Fruit fly (Drosophila melanogaster) whole organism, embryonic: ENCODE results near the gene CG16790.
A peak's percentile ranks its signal among the peaks of the same experiment; 100 is the strongest.

ENCODE experiments used
- Ada2b ChIP-seq: fragments of 200-800 bp; sonication (Bioruptor generic); IDR thresholded peaks from 2 replicates; pipeline ENCODE4 v1.3.6; 2022; ENCODE audit warnings: missing biosample characterization, missing genetic modification characterization
- CG10267 ChIP-seq: fragments of 200-800 bp; sonication (Bioruptor generic); optimal IDR thresholded peaks from 2 replicates; lab custom pipeline; 2018; ENCODE audit warnings: missing biosample characterization, mild to moderate bottlenecking, missing genetic modification characterization, moderate library complexity
- CG10462 ChIP-seq: fragments of 200-800 bp; sonication (Bioruptor generic); optimal IDR thresholded peaks from 2 replicates; lab custom pipeline; 2016; ENCODE audit warnings: missing biosample characterization, missing genetic modification characterization
- CG10565 ChIP-seq: fragments of 200-800 bp; sonication (Bioruptor generic); optimal IDR thresholded peaks from 3 replicates; lab custom pipeline; 2016; ENCODE audit warnings: missing biosample characterization, mild to moderate bottlenecking, missing genetic modification characterization
- CG11560 ChIP-seq: fragments of 200-800 bp; sonication (Bioruptor generic); IDR thresholded peaks from 3 replicates; pipeline ENCODE4 v1.3.6; 2022; ENCODE audit warnings: missing biosample characterization, missing genetic modification characterization
- CG11695 ChIP-seq: fragments of 200-800 bp; sonication (Bioruptor generic); IDR thresholded peaks from 3 replicates; pipeline ENCODE4 v1.3.6; 2022; ENCODE audit warnings: missing biosample characterization, missing genetic modification characterization
- CG14014 ChIP-seq: fragments of 200-800 bp; sonication (Bioruptor generic); IDR thresholded peaks from 2 replicates; pipeline ENCODE4 v1.3.6; 2022; ENCODE audit warnings: missing biosample characterization, missing genetic modification characterization
- CG14667 ChIP-seq: fragments of 200-800 bp; sonication (Bioruptor generic); IDR thresholded peaks from 2 replicates; pipeline ENCODE4 v1.3.6; 2022; ENCODE audit warnings: missing biosample characterization, missing genetic modification characterization
- CG30020 ChIP-seq: fragments of 200-800 bp; optimal IDR thresholded peaks from 2 replicates; lab custom pipeline; 2019; ENCODE audit warnings: missing biosample characterization, mild to moderate bottlenecking, missing genetic modification characterization, moderate library complexity
- CG3163 ChIP-seq: fragments of 200-800 bp; sonication (Bioruptor generic); optimal IDR thresholded peaks from 3 replicates; lab custom pipeline; 2016; ENCODE audit warnings: missing biosample characterization, missing genetic modification characterization
- CG3847 ChIP-seq: fragments of 200-800 bp; sonication (Bioruptor generic); IDR thresholded peaks from 2 replicates; pipeline ENCODE4 v1.3.6; 2022; ENCODE audit warnings: missing biosample characterization, missing genetic modification characterization
- CG6689 ChIP-seq: fragments of 200-800 bp; sonication (Bioruptor generic); IDR thresholded peaks from 2 replicates; pipeline ENCODE4 v1.3.6; 2022; ENCODE audit warnings: missing biosample characterization, missing genetic modification characterization
- CG7271 ChIP-seq: fragments of 200-800 bp; sonication (Bioruptor generic); optimal IDR thresholded peaks from 2 replicates; lab custom pipeline; 2018; ENCODE audit warnings: missing biosample characterization, mild to moderate bottlenecking, missing genetic modification characterization, moderate library complexity
- CG7839 ChIP-seq: fragments of 200-800 bp; sonication (Bioruptor generic); optimal IDR thresholded peaks from 3 replicates; lab custom pipeline; 2018; ENCODE audit warnings: missing biosample characterization, mild to moderate bottlenecking, missing genetic modification characterization, moderate library complexity
- CG8765 ChIP-seq: fragments of 200-800 bp; sonication (Bioruptor generic); IDR thresholded peaks from 2 replicates; pipeline ENCODE4 v1.3.6; 2022; ENCODE audit warnings: missing biosample characterization, missing genetic modification characterization
- CG9727 ChIP-seq: fragments of 200-800 bp; sonication (Bioruptor generic); optimal IDR thresholded peaks from 3 replicates; lab custom pipeline; 2017; ENCODE audit warnings: missing biosample characterization, mild to moderate bottlenecking, missing genetic modification characterization
- CG9932 ChIP-seq: fragments of 200-800 bp; sonication (Bioruptor generic); IDR thresholded peaks from 2 replicates; pipeline ENCODE4 v1.3.6; 2022; ENCODE audit warnings: missing biosample characterization, missing genetic modification characterization
- Dbx ChIP-seq: fragments of 200-800 bp; sonication (Bioruptor generic); IDR thresholded peaks from 3 replicates; pipeline ENCODE4 v1.3.6; 2022; ENCODE audit warnings: missing biosample characterization, missing genetic modification characterization
- Dfd ChIP-seq, 2 experiments: fragments of >200 bp; optimal IDR thresholded peaks; 2 replicates each; lab custom pipeline; 2017; ENCODE audit warnings: missing biosample characterization in 2 of 2, missing genetic modification characterization in 2 of 2
- Doc3 ChIP-seq: fragments of 200-800 bp; sonication (Bioruptor generic); IDR thresholded peaks from 3 replicates; pipeline ENCODE4 v1.3.6; 2022; ENCODE audit warnings: missing biosample characterization, missing genetic modification characterization; ENCODE audit not compliant: partially characterized antibody
- Elba2 ChIP-seq: fragments of 200-800 bp; sonication (Bioruptor generic); optimal IDR thresholded peaks from 3 replicates; lab custom pipeline; 2016; ENCODE audit warnings: missing biosample characterization, missing genetic modification characterization
- Fer1 ChIP-seq: fragments of 200-800 bp; sonication (Bioruptor generic); optimal IDR thresholded peaks from 2 replicates; lab custom pipeline; 2017; ENCODE audit warnings: missing biosample characterization, mild to moderate bottlenecking, missing genetic modification characterization
- H2.0 ChIP-seq: fragments of 200-800 bp; sonication (Bioruptor generic); IDR thresholded peaks from 2 replicates; pipeline ENCODE4 v1.3.6; 2022; ENCODE audit warnings: missing biosample characterization, missing genetic modification characterization
- Sin3A ChIP-seq: fragments of >200 bp; optimal IDR thresholded peaks from 2 replicates; lab custom pipeline; 2018
- Spps ChIP-seq: fragments of 200-800 bp; sonication (Bioruptor generic); optimal IDR thresholded peaks from 2 replicates; lab custom pipeline; 2018; ENCODE audit warnings: missing biosample characterization, mild to moderate bottlenecking, missing genetic modification characterization
- TFAM ChIP-seq: fragments of 200-800 bp; sonication (Bioruptor generic); optimal IDR thresholded peaks from 2 replicates; lab custom pipeline; 2017; ENCODE audit warnings: missing biosample characterization, missing genetic modification characterization, inconsistent platforms
- al ChIP-seq: fragments of 200-800 bp; sonication (Bioruptor generic); IDR thresholded peaks from 2 replicates; pipeline ENCODE4 v1.3.6; 2022; ENCODE audit warnings: missing biosample characterization, missing genetic modification characterization
- amos ChIP-seq: fragments of 200-800 bp; sonication (Bioruptor generic); IDR thresholded peaks from 2 replicates; pipeline ENCODE4 v1.3.6; 2022; ENCODE audit warnings: missing biosample characterization, missing genetic modification characterization; ENCODE audit not compliant: partially characterized antibody
- ato ChIP-seq: fragments of 200-800 bp; sonication (Bioruptor generic); IDR thresholded peaks from 2 replicates; pipeline ENCODE4 v1.3.6; 2022; ENCODE audit warnings: missing biosample characterization, missing genetic modification characterization; ENCODE audit not compliant: partially characterized antibody
- cad ChIP-seq: fragments of >200 bp; optimal IDR thresholded peaks from 2 replicates; lab custom pipeline; 2017; ENCODE audit warnings: missing biosample characterization, missing genetic modification characterization
- cato ChIP-seq: fragments of 200-800 bp; sonication (Bioruptor generic); optimal IDR thresholded peaks from 2 replicates; lab custom pipeline; 2016; ENCODE audit warnings: missing biosample characterization, missing genetic modification characterization, borderline replicate concordance
- chn ChIP-seq: fragments of 200-800 bp; sonication (Bioruptor generic); optimal IDR thresholded peaks from 2 replicates; lab custom pipeline; 2016; ENCODE audit warnings: missing biosample characterization, missing genetic modification characterization
- croc ChIP-seq: fragments of 200-800 bp; sonication (Bioruptor generic); conservative IDR thresholded peaks from 3 replicates; pipeline ENCODE4 v1.3.6; 2022; ENCODE audit warnings: missing biosample characterization, missing genetic modification characterization
- da ChIP-seq: fragments of 200-800 bp; sonication (Bioruptor generic); optimal IDR thresholded peaks from 2 replicates; lab custom pipeline; 2016; ENCODE audit warnings: missing biosample characterization, missing genetic modification characterization
- dati ChIP-seq: fragments of 200-800 bp; sonication (Bioruptor generic); IDR thresholded peaks from 2 replicates; pipeline ENCODE4 v1.3.6; 2022; ENCODE audit warnings: missing biosample characterization, missing genetic modification characterization
- dimm ChIP-seq: fragments of 200-800 bp; sonication (Bioruptor generic); IDR thresholded peaks from 2 replicates; pipeline ENCODE4 v1.3.6; 2022; ENCODE audit warnings: missing biosample characterization, missing genetic modification characterization
- dysf ChIP-seq: fragments of 200-800 bp; sonication (Bioruptor generic); IDR thresholded peaks from 3 replicates; pipeline ENCODE4 v1.3.6; 2022; ENCODE audit warnings: missing biosample characterization, missing genetic modification characterization
- en ChIP-seq: fragments of 200-800 bp; sonication (Bioruptor generic); optimal IDR thresholded peaks from 2 replicates; lab custom pipeline; 2016; ENCODE audit warnings: missing biosample characterization, missing genetic modification characterization
- eve ChIP-seq, 2 experiments: fragments of >200 bp; optimal IDR thresholded peaks; 2 replicates each; lab custom pipeline; 2017; ENCODE audit warnings: missing biosample characterization in 2 of 2, missing genetic modification characterization in 2 of 2
- her ChIP-seq: fragments of 200-800 bp; sonication (Bioruptor generic); optimal IDR thresholded peaks from 2 replicates; lab custom pipeline; 2016; ENCODE audit warnings: missing biosample characterization, missing genetic modification characterization
- kay ChIP-seq: fragments of 200-800 bp; sonication (Bioruptor generic); optimal IDR thresholded peaks from 2 replicates; lab custom pipeline; 2016; ENCODE audit warnings: missing biosample characterization, missing genetic modification characterization
- mirr ChIP-seq: fragments of 200-800 bp; sonication (Bioruptor generic); optimal IDR thresholded peaks from 3 replicates; lab custom pipeline; 2018; ENCODE audit warnings: missing biosample characterization, mild to moderate bottlenecking, missing genetic modification characterization
- onecut ChIP-seq: fragments of 200-800 bp; sonication (Bioruptor generic); IDR thresholded peaks from 2 replicates; pipeline ENCODE4 v1.3.6; 2022; ENCODE audit warnings: missing biosample characterization, missing genetic modification characterization
- pita ChIP-seq: fragments of 200-800 bp; sonication (Bioruptor generic); optimal IDR thresholded peaks from 2 replicates; lab custom pipeline; 2017; ENCODE audit warnings: missing biosample characterization, mild to moderate bottlenecking, missing genetic modification characterization
- sisA ChIP-seq: fragments of 200-800 bp; sonication (Bioruptor generic); IDR thresholded peaks from 2 replicates; pipeline ENCODE4 v1.3.6; 2022; ENCODE audit warnings: missing biosample characterization, missing genetic modification characterization
- sqz ChIP-seq: fragments of 200-800 bp; sonication (Bioruptor generic); optimal IDR thresholded peaks from 3 replicates; lab custom pipeline; 2018; ENCODE audit warnings: missing biosample characterization, mild to moderate bottlenecking, missing genetic modification characterization
- vfl ChIP-seq: fragments of 200-800 bp; sonication (Bioruptor generic); optimal IDR thresholded peaks from 2 replicates; lab custom pipeline; 2016; ENCODE audit warnings: missing biosample characterization, missing genetic modification characterization

CG16790 gene

dm6 chr3R:9573812-9574587 is 4.0 kb upstream of the CG16790 start, which contains the start of gene CG9399 (continued):
- peak; percentile 93 for TF ChIP-seq CG7271 (tag; lab: Kevin White, UChicago)
- peak; percentile 64; the same call in 1 of the 2 replicates for TF ChIP-seq amos (GFP tag; lab: Robert Waterston, UW)
- peak; percentile 89 for TF ChIP-seq onecut (GFP tag; lab: Robert Waterston, UW)
- peak; percentile 94 for TF ChIP-seq kay
- no peak for TF ChIP-seq ato
- TF ChIP-seq CG6689 (GFP tag; lab: Robert Waterston, UW): peak; percentile 98
- peak; percentile 86 for TF ChIP-seq da (GFP tag; lab: Kevin White, UChicago)
- peak; percentile 79 for TF ChIP-seq her (GFP tag; lab: Kevin White, UChicago)
- TF ChIP-seq pita (GFP tag; lab: Kevin White, UChicago): peak; percentile 55
- peak; percentile 97 for TF ChIP-seq cato (GFP tag; lab: Kevin White, UChicago)
- 0 out of 3 replicates have a peak, but pooled peaks have one; percentile 43 for TF ChIP-seq Doc3
- peak; percentile 97 for TF ChIP-seq CG3847 (GFP tag; lab: Robert Waterston, UW)
- peak; percentile 98 for TF ChIP-seq CG14667
- TF ChIP-seq CG10462 (GFP tag; lab: Kevin White, UChicago): peak; percentile 98
- peak; percentile 97 for TF ChIP-seq dimm
- TF ChIP-seq dati (GFP tag; lab: Robert Waterston, UW): peak; percentile 96
- TF ChIP-seq TFAM (GFP tag; lab: Kevin White, UChicago): peak; percentile 79
- no peak for TF ChIP-seq cad (GFP tag; lab: Kevin White, UChicago)
- peak; percentile 96 for TF ChIP-seq Dbx
- peak; percentile 69 for TF ChIP-seq en
- peak; percentile 79 for TF ChIP-seq mirr (GFP tag; lab: Kevin White, UChicago)
- peak; percentile 94 for TF ChIP-seq Fer1 (GFP tag; lab: Kevin White, UChicago)
- TF ChIP-seq Elba2 (GFP tag; lab: Kevin White, UChicago): peak; percentile 84
- peak; percentile 98 for TF ChIP-seq H2.0 (GFP tag; lab: Robert Waterston, UW)
- TF ChIP-seq Ada2b (GFP tag; lab: Robert Waterston, UW): peak; percentile 95
- TF ChIP-seq croc (GFP tag; lab: Robert Waterston, UW): peak; percentile 95
- peak; percentile 96 for TF ChIP-seq CG11695 (GFP tag; lab: Robert Waterston, UW)
- peak; percentile 94 for TF ChIP-seq vfl (GFP tag; lab: Kevin White, UChicago)
- peak; percentile 98 for TF ChIP-seq CG14014
- peak; percentile 94 for TF ChIP-seq Spps (tag; lab: Kevin White, UChicago)
- TF ChIP-seq al: peak; percentile 95
- peak; percentile 85 for TF ChIP-seq CG30020
- TF ChIP-seq sisA (GFP tag; lab: Robert Waterston, UW): peak; percentile 98
- peak; percentile 87 for TF ChIP-seq CG11560 (tag; lab: Robert Waterston, UW)
- peak; percentile 97 for TF ChIP-seq CG8765 (GFP tag; lab: Robert Waterston, UW)
- TF ChIP-seq CG9727 (GFP tag; lab: Kevin White, UChicago): peak; percentile 96
- TF ChIP-seq eve (GFP tag; optimal IDR thresholded peaks at IDR 0.05; lab: Kevin White, UChicago): no peak
- TF ChIP-seq sqz (GFP tag; lab: Kevin White, UChicago): peak; percentile 93
- TF ChIP-seq Sin3A (lab: Kevin White, UChicago): no peak
- TF ChIP-seq dysf (GFP tag; lab: Robert Waterston, UW): peak; percentile 98
- peak; percentile 81 for TF ChIP-seq CG10565 (GFP tag; lab: Kevin White, UChicago)
- peak; percentile 71 for TF ChIP-seq CG3163
- TF ChIP-seq chn (GFP tag; lab: Kevin White, UChicago): peak; percentile 97
- TF ChIP-seq CG7839: peak; percentile 96
- TF ChIP-seq Dfd (GFP tag; optimal IDR thresholded peaks at IDR 0.05; lab: Kevin White, UChicago): no peak
- peak; percentile 99 for TF ChIP-seq CG10267 (tag; lab: Kevin White, UChicago)
- TF ChIP-seq CG9932 (GFP tag; lab: Robert Waterston, UW): peak; percentile 98
